Fruit fly (Drosophila melanogaster) whole organism, embryonic: ENCODE measurements around the gene CG13085.

ENCODE experiments used
- Abd-B ChIP-seq: fragments of 200-800 bp; sonication (Bioruptor generic); optimal IDR thresholded peaks from 2 replicates; lab custom pipeline; 2018; ENCODE audit warnings: missing biosample characterization, mild to moderate bottlenecking, missing genetic modification characterization, moderate library complexity
- Ada2b ChIP-seq: fragments of 200-800 bp; sonication (Bioruptor generic); IDR thresholded peaks from 2 replicates; pipeline ENCODE4 v1.3.6; 2022; ENCODE audit warnings: missing biosample characterization, missing genetic modification characterization
- Adf1 ChIP-seq: fragments of 200-800 bp; sonication (Bioruptor generic); IDR thresholded peaks from 2 replicates; pipeline ENCODE4 v1.3.6; 2022; ENCODE audit warnings: missing biosample characterization, missing genetic modification characterization
- Bgb ChIP-seq: fragments of 200-800 bp; sonication (Bioruptor generic); IDR thresholded peaks from 2 replicates; pipeline ENCODE4 v1.3.6; 2022; ENCODE audit warnings: missing biosample characterization, missing genetic modification characterization; ENCODE audit not compliant: partially characterized antibody
- Blimp-1 ChIP-seq: fragments of 200-800 bp; sonication (Bioruptor generic); optimal IDR thresholded peaks from 3 replicates; lab custom pipeline; 2018; ENCODE audit warnings: missing biosample characterization, missing genetic modification characterization, mild to moderate bottlenecking, moderate library complexity, missing genetic modification reagents
- CG10147 ChIP-seq: fragments of 200-800 bp; sonication (Bioruptor generic); optimal IDR thresholded peaks from 2 replicates; lab custom pipeline; 2019; ENCODE audit warnings: missing biosample characterization, mild to moderate bottlenecking, missing genetic modification characterization, moderate library complexity
- CG1024 ChIP-seq: fragments of 200-800 bp; sonication (Bioruptor generic); IDR thresholded peaks from 2 replicates; pipeline ENCODE4 v1.3.6; 2022; ENCODE audit warnings: missing biosample characterization, missing genetic modification characterization
- CG10366 ChIP-seq: fragments of 200-800 bp; sonication (Bioruptor generic); IDR thresholded peaks from 2 replicates; pipeline ENCODE4 v1.3.6; 2022; ENCODE audit warnings: missing biosample characterization, missing genetic modification characterization
- CG10462 ChIP-seq: fragments of 200-800 bp; sonication (Bioruptor generic); optimal IDR thresholded peaks from 2 replicates; lab custom pipeline; 2016; ENCODE audit warnings: missing biosample characterization, missing genetic modification characterization
- CG11093 ChIP-seq: fragments of 200-800 bp; sonication (Bioruptor generic); IDR thresholded peaks from 3 replicates; pipeline ENCODE4 v1.3.6; 2022; ENCODE audit warnings: missing biosample characterization, missing genetic modification characterization
- CG12236 ChIP-seq: fragments of 200-800 bp; sonication (Bioruptor generic); optimal IDR thresholded peaks from 2 replicates; lab custom pipeline; 2016; ENCODE audit warnings: missing biosample characterization, missing genetic modification characterization
- CG13296 ChIP-seq: fragments of 200-800 bp; sonication (Bioruptor generic); optimal IDR thresholded peaks from 3 replicates; lab custom pipeline; 2018; ENCODE audit warnings: missing biosample characterization, mild to moderate bottlenecking, missing genetic modification characterization
- CG14860 ChIP-seq: fragments of 200-800 bp; sonication (Bioruptor generic); IDR thresholded peaks from 3 replicates; pipeline ENCODE4 v1.3.6; 2022; ENCODE audit warnings: missing biosample characterization, missing genetic modification characterization; ENCODE audit not compliant: partially characterized antibody
- CG16779 ChIP-seq: fragments of 200-800 bp; sonication (Bioruptor generic); IDR thresholded peaks from 2 replicates; pipeline ENCODE4 v1.3.6; 2022; ENCODE audit warnings: missing biosample characterization, missing genetic modification characterization
- CG16863 ChIP-seq: fragments of 200-800 bp; sonication (Bioruptor generic); optimal IDR thresholded peaks from 3 replicates; lab custom pipeline; 2016; ENCODE audit warnings: missing biosample characterization, missing genetic modification characterization
- CG1832 ChIP-seq: fragments of 200-800 bp; sonication (Bioruptor generic); optimal IDR thresholded peaks from 2 replicates; lab custom pipeline; 2017; ENCODE audit warnings: missing biosample characterization, mild to moderate bottlenecking, missing genetic modification characterization, inconsistent platforms
- CG18476 ChIP-seq: fragments of 200-800 bp; sonication (Bioruptor generic); optimal IDR thresholded peaks from 2 replicates; lab custom pipeline; 2016; ENCODE audit warnings: missing biosample characterization, mild to moderate bottlenecking, missing genetic modification characterization
- CG18599 ChIP-seq: fragments of 200-800 bp; sonication (Bioruptor generic); optimal IDR thresholded peaks from 3 replicates; lab custom pipeline; 2017; ENCODE audit warnings: missing biosample characterization, missing genetic modification characterization, mild to moderate bottlenecking, moderate library complexity, missing genetic modification reagents
- CG4328 ChIP-seq: fragments of 200-800 bp; sonication (Bioruptor generic); optimal IDR thresholded peaks from 3 replicates; lab custom pipeline; 2017; ENCODE audit warnings: missing biosample characterization, missing genetic modification reagents, missing genetic modification characterization
- CG4617 ChIP-seq: fragments of 200-800 bp; sonication (Bioruptor generic); optimal IDR thresholded peaks from 3 replicates; lab custom pipeline; 2016; ENCODE audit warnings: missing biosample characterization, missing genetic modification characterization, borderline replicate concordance
- CG6689 ChIP-seq: fragments of 200-800 bp; sonication (Bioruptor generic); IDR thresholded peaks from 2 replicates; pipeline ENCODE4 v1.3.6; 2022; ENCODE audit warnings: missing biosample characterization, missing genetic modification characterization
- CG7928 ChIP-seq: fragments of 200-800 bp; sonication (Bioruptor generic); optimal IDR thresholded peaks from 2 replicates; lab custom pipeline; 2017; ENCODE audit warnings: missing biosample characterization, mild to moderate bottlenecking, missing genetic modification characterization
- D19A ChIP-seq: fragments of 200-800 bp; optimal IDR thresholded peaks from 3 replicates; lab custom pipeline; 2019; ENCODE audit warnings: missing biosample characterization, mild to moderate bottlenecking, missing genetic modification characterization, moderate library complexity
- HLHmδ ChIP-seq: fragments of 200-800 bp; sonication (Bioruptor generic); optimal IDR thresholded peaks from 2 replicates; lab custom pipeline; 2018; ENCODE audit warnings: missing biosample characterization, mild to moderate bottlenecking, missing genetic modification characterization, moderate library complexity
- Hand ChIP-seq: fragments of 200-800 bp; sonication (Bioruptor generic); optimal IDR thresholded peaks from 2 replicates; lab custom pipeline; 2017; ENCODE audit warnings: mild to moderate bottlenecking, missing biosample characterization, missing genetic modification reagents, missing genetic modification characterization
- HmgD ChIP-seq: fragments of 200-800 bp; sonication (Bioruptor generic); optimal IDR thresholded peaks from 3 replicates; lab custom pipeline; 2016; ENCODE audit warnings: missing biosample characterization, missing genetic modification characterization
- HmgZ ChIP-seq: fragments of 200-800 bp; sonication (Bioruptor generic); optimal IDR thresholded peaks from 2 replicates; lab custom pipeline; 2018; ENCODE audit warnings: missing biosample characterization, mild to moderate bottlenecking, missing genetic modification characterization
- Hr51 ChIP-seq, 2 experiments: fragments of 200-800 bp; sonication (Bioruptor generic); optimal IDR thresholded peaks; 2 replicates in 1 of 2; 3 replicates in 1 of 2; lab custom pipeline; 2016 to 2018; ENCODE audit warnings: missing biosample characterization in 2 of 2, missing genetic modification characterization in 2 of 2, mild to moderate bottlenecking in 1 of 2, moderate library complexity in 1 of 2
- NFAT ChIP-seq: fragments of 200-800 bp; sonication (Bioruptor generic); IDR thresholded peaks from 2 replicates; pipeline ENCODE4 v1.3.6; 2022; ENCODE audit warnings: missing biosample characterization, missing genetic modification characterization
- TFAM ChIP-seq: fragments of 200-800 bp; sonication (Bioruptor generic); optimal IDR thresholded peaks from 2 replicates; lab custom pipeline; 2017; ENCODE audit warnings: missing biosample characterization, missing genetic modification characterization, inconsistent platforms
- Xrp1 ChIP-seq: fragments of 200-800 bp; sonication (Bioruptor generic); IDR thresholded peaks from 2 replicates; pipeline ENCODE4 v1.3.6; 2022; ENCODE audit warnings: missing biosample characterization, missing genetic modification characterization
- amos ChIP-seq: fragments of 200-800 bp; sonication (Bioruptor generic); IDR thresholded peaks from 2 replicates; pipeline ENCODE4 v1.3.6; 2022; ENCODE audit warnings: missing biosample characterization, missing genetic modification characterization; ENCODE audit not compliant: partially characterized antibody
- ara ChIP-seq: fragments of 200-800 bp; sonication (Bioruptor generic); IDR thresholded peaks from 2 replicates; pipeline ENCODE4 v1.3.6; 2022; ENCODE audit warnings: missing biosample characterization, missing genetic modification characterization
- bbx ChIP-seq: fragments of 200-800 bp; sonication (Bioruptor generic); IDR thresholded peaks from 2 replicates; pipeline ENCODE4 v1.3.6; 2022; ENCODE audit warnings: missing biosample characterization, missing genetic modification characterization; ENCODE audit not compliant: partially characterized antibody
- bsh ChIP-seq, 2 experiments: fragments of 200-800 bp; sonication (Bioruptor generic); optimal IDR thresholded peaks; 2 replicates each; lab custom pipeline; 2017 to 2018; ENCODE audit warnings: mild to moderate bottlenecking in 2 of 2, missing biosample characterization in 2 of 2, missing genetic modification characterization in 2 of 2, moderate library complexity in 1 of 2
- chn ChIP-seq: fragments of 200-800 bp; sonication (Bioruptor generic); optimal IDR thresholded peaks from 2 replicates; lab custom pipeline; 2016; ENCODE audit warnings: missing biosample characterization, missing genetic modification characterization
- danr ChIP-seq: fragments of 200-800 bp; sonication (Bioruptor generic); IDR thresholded peaks from 2 replicates; pipeline ENCODE4 v1.3.6; 2022; ENCODE audit warnings: missing biosample characterization, missing genetic modification characterization
- dysf ChIP-seq: fragments of 200-800 bp; sonication (Bioruptor generic); IDR thresholded peaks from 3 replicates; pipeline ENCODE4 v1.3.6; 2022; ENCODE audit warnings: missing biosample characterization, missing genetic modification characterization
- hbn ChIP-seq: fragments of 200-800 bp; sonication (Bioruptor generic); IDR thresholded peaks from 2 replicates; pipeline ENCODE4 v1.3.6; 2022; ENCODE audit warnings: missing biosample characterization, missing genetic modification characterization; ENCODE audit not compliant: partially characterized antibody
- kay ChIP-seq: fragments of 200-800 bp; sonication (Bioruptor generic); optimal IDR thresholded peaks from 2 replicates; lab custom pipeline; 2016; ENCODE audit warnings: missing biosample characterization, missing genetic modification characterization
- nerfin-1 ChIP-seq: fragments of 200-800 bp; sonication (Bioruptor generic); optimal IDR thresholded peaks from 3 replicates; lab custom pipeline; 2019; ENCODE audit warnings: missing biosample characterization, mild to moderate bottlenecking, missing genetic modification characterization, moderate library complexity
- pb ChIP-seq: fragments of 200-800 bp; sonication (Bioruptor generic); optimal IDR thresholded peaks from 3 replicates; lab custom pipeline; 2016; ENCODE audit warnings: missing biosample characterization, missing genetic modification characterization
- pita ChIP-seq: fragments of 200-800 bp; sonication (Bioruptor generic); optimal IDR thresholded peaks from 2 replicates; lab custom pipeline; 2017; ENCODE audit warnings: missing biosample characterization, mild to moderate bottlenecking, missing genetic modification characterization
- pzg ChIP-seq: fragments of 200-800 bp; sonication (Bioruptor generic); optimal IDR thresholded peaks from 3 replicates; lab custom pipeline; 2018; ENCODE audit warnings: missing biosample characterization, mild to moderate bottlenecking, missing genetic modification characterization, moderate library complexity
- sima ChIP-seq: fragments of 200-800 bp; sonication (Bioruptor generic); optimal IDR thresholded peaks from 2 replicates; lab custom pipeline; 2016; ENCODE audit warnings: missing biosample characterization, missing genetic modification characterization
- sna ChIP-seq: fragments of 200-800 bp; sonication (Bioruptor generic); IDR thresholded peaks from 2 replicates; pipeline ENCODE4 v1.3.6; 2022; ENCODE audit warnings: missing biosample characterization, missing genetic modification characterization; ENCODE audit not compliant: partially characterized antibody
- yki ChIP-seq: fragments of >200 bp; optimal IDR thresholded peaks from 3 replicates; lab custom pipeline; 2018
- z ChIP-seq: fragments of 200-800 bp; sonication (Bioruptor generic); IDR thresholded peaks from 3 replicates; pipeline ENCODE4 v1.3.6; 2022; ENCODE audit warnings: missing biosample characterization, missing genetic modification characterization

CG13085 gene

DNA sequence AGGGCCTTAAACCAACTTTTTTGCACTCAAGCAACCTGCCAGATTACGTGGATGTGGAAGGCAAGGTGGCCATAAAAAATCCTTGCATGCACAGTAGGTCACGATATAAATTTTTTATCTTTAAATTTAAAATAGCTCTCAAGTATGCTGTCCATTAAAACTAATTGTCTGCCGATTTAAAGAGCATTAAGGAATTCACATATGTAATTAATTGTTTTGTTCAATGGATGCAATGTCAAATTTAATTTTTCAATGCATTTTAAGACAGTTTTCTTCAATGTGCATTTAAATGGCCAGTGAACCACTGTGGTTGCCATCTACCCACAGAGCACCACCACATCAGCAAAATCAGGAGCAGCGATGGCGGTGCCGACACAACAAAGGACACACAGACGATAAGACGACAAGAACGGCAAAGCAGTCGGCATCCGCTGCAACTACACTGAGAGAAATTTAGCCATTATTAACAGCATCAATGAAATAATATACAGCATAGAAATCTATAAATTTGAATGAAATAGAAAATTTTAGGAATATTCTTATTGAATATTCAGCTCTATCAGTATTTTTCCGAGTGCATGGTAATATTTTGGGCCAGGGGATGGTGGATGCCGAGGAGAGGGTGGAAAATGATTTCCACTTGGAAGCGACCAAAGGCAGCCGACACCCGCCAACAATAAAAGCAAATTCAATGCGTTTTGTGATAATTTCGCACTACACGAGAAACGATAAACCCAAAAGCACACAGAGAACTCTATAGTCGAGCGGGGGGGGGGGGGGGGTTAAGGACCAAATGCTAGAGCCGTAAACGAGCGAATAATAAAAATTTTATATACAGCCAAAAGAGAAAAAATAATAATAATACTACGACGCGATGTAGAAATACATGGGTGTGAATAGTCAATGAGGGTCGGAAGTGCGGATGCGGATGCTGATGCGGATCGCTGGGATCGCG is 46.4 kb upstream of the CG13085 start (continued):
- TF ChIP-seq CG11093 (GFP tag; lab: Robert Waterston, UW) = 0 out of 3 replicates have a peak, but pooled peaks have one; percentile 34
- peak; percentile 56 for TF ChIP-seq CG18599 (GFP tag; lab: Kevin White, UChicago)
- TF ChIP-seq CG10147 = no peak
- TF ChIP-seq CG18476 = no peak
- TF ChIP-seq HmgD (GFP tag; lab: Kevin White, UChicago) = no peak
- TF ChIP-seq Ada2b (GFP tag; lab: Robert Waterston, UW) = 0 out of 2 replicates have a peak, but pooled peaks have one; percentile 22
- peak; percentile 57 for TF ChIP-seq Blimp-1 (GFP tag; lab: Kevin White, UChicago)
- TF ChIP-seq sima (GFP tag; lab: Kevin White, UChicago) = no peak
- TF ChIP-seq Hr51 (GFP tag; optimal IDR thresholded peaks at IDR 0.05; lab: Kevin White, UChicago) = peak in 1 of 2 experiments; percentile 38
- no peak for TF ChIP-seq z (GFP tag; lab: Robert Waterston, UW)
- TF ChIP-seq HmgZ (tag; lab: Kevin White, UChicago) = peak; percentile 22
- TF ChIP-seq bbx (GFP tag; lab: Robert Waterston, UW) = no peak
- TF ChIP-seq pita (GFP tag; lab: Kevin White, UChicago) = no peak
- TF ChIP-seq hbn = no peak
- TF ChIP-seq chn (GFP tag; lab: Kevin White, UChicago) = no peak
- no peak for TF ChIP-seq pb (GFP tag; lab: Kevin White, UChicago)
- TF ChIP-seq CG4328 (GFP tag; lab: Kevin White, UChicago) = no peak
- TF ChIP-seq CG10366 (GFP tag; lab: Robert Waterston, UW) = 0 out of 2 replicates have a peak, but pooled peaks have one; percentile 31
- TF ChIP-seq CG7928 (GFP tag; lab: Kevin White, UChicago) = no peak
- TF ChIP-seq kay (GFP tag; lab: Kevin White, UChicago) = no peak
- peak; percentile 31 for TF ChIP-seq D19A (tag; lab: Kevin White, UChicago)
- peak; percentile 79 for TF ChIP-seq ara (GFP tag; lab: Robert Waterston, UW)
- peak; percentile 3 for TF ChIP-seq CG16863 (GFP tag; lab: Kevin White, UChicago)
- TF ChIP-seq TFAM = no peak
- no peak for TF ChIP-seq CG12236 (GFP tag; lab: Kevin White, UChicago)
- TF ChIP-seq nerfin-1 (tag; lab: Kevin White, UChicago) = peak; percentile 73
- no peak for TF ChIP-seq CG1832 (GFP tag; lab: Kevin White, UChicago)
- peak; percentile 53; the same call in 1 of the 3 replicates for TF ChIP-seq dysf
- TF ChIP-seq CG4617 (GFP tag; lab: Kevin White, UChicago) = no peak
- TF ChIP-seq CG6689 = peak; percentile 54
- TF ChIP-seq bsh (GFP tag; optimal IDR thresholded peaks at IDR 0.05; lab: Kevin White, UChicago) = peak in 1 of 2 experiments; percentile 69
- TF ChIP-seq sna (GFP tag; lab: Robert Waterston, UW) = no peak
- peak; percentile 81 for TF ChIP-seq Xrp1 (GFP tag; lab: Robert Waterston, UW)
- TF ChIP-seq CG16779 = no peak
- no peak for TF ChIP-seq danr (GFP tag; lab: Robert Waterston, UW)
- no peak for TF ChIP-seq pzg (GFP tag; lab: Kevin White, UChicago)
- no peak for TF ChIP-seq Abd-B
- no peak for TF ChIP-seq CG1024 (GFP tag; lab: Robert Waterston, UW)
- no peak for TF ChIP-seq HLHmδ
- TF ChIP-seq Bgb (GFP tag; lab: Robert Waterston, UW) = no peak
- TF ChIP-seq Adf1 (GFP tag; lab: Robert Waterston, UW) = no peak
- peak; percentile 19 for TF ChIP-seq CG10462
- TF ChIP-seq Hand (GFP tag; lab: Kevin White, UChicago) = no peak
- TF ChIP-seq CG14860 (GFP tag; lab: Robert Waterston, UW) = no peak
- TF ChIP-seq NFAT (GFP tag; lab: Robert Waterston, UW) = no peak
- no peak for TF ChIP-seq CG13296
- TF ChIP-seq amos (GFP tag; lab: Robert Waterston, UW) = no peak
- TF ChIP-seq yki (lab: Kevin White, UChicago) = no peak
